Worm (Caenorhabditis elegans): ENCODE data around the gene C29F5.1.

Gene C29F5.1

ce11 chrII:6269805-6270414 is 33.4 kb upstream of the C29F5.1 start, which contains the start of gene F13H8.2 (continued):
- TF ChIP-seq F23B12.7 (tag; optimal IDR thresholded peaks at IDR 0.05; ENCODE audit: insufficient read depth): peak; percentile 95
- 0 out of 2 replicates have a peak, but pooled peaks have one; percentile 69 for TF ChIP-seq Y56A3A.18 (GFP tag; IDR thresholded peaks at IDR 0.05)
- peak; percentile 76 for TF ChIP-seq efl-1 (GFP tag; optimal IDR thresholded peaks at IDR 0.05)
- TF ChIP-seq cebp-1 (GFP tag; IDR thresholded peaks at IDR 0.05): peak; percentile 48; the same call in 1 of the 2 replicates
- no peak for TF ChIP-seq cebp-1 (tag; optimal IDR thresholded peaks at IDR 0.05)
- TF ChIP-seq madf-8 (GFP tag; conservative IDR thresholded peaks at IDR 0.05): peak; percentile 68
- TF ChIP-seq nhr-120 (GFP tag; IDR thresholded peaks at IDR 0.05): no peak
- TF ChIP-seq lag-1 (GFP tag; IDR thresholded peaks at IDR 0.05): no peak
- peak; percentile 92 for TF ChIP-seq rcor-1 (GFP tag; IDR thresholded peaks at IDR 0.05)
- 0 out of 2 replicates have a peak, but pooled peaks have one; percentile 15 for TF ChIP-seq madf-3 (GFP tag; IDR thresholded peaks at IDR 0.05)
- TF ChIP-seq lin-54 (GFP tag; optimal IDR thresholded peaks at IDR 0.05): peak; percentile 96
- TF ChIP-seq ztf-6 (GFP tag; IDR thresholded peaks at IDR 0.05): peak; percentile 50; the same call in 1 of the 2 replicates
- no peak for TF ChIP-seq ama-1 (optimal IDR thresholded peaks at IDR 0.05)
- no peak for TF ChIP-seq ama-1 (GFP tag; optimal IDR thresholded peaks at IDR 0.05)
- TF ChIP-seq C06A6.2 (GFP tag; conservative IDR thresholded peaks at IDR 0.05): peak; percentile 85
- no peak for TF ChIP-seq F55B11.4 (tag; optimal IDR thresholded peaks at IDR 0.05; ENCODE audit: borderline replicate concordance, insufficient read depth)
- TF ChIP-seq rpc-1 (optimal IDR thresholded peaks at IDR 0.05): no peak
- no peak for TF ChIP-seq rpc-1 (tag; optimal IDR thresholded peaks at IDR 0.05)
- peak; percentile 69 for TF ChIP-seq ceh-27 (GFP tag; optimal IDR thresholded peaks at IDR 0.05)
- 0 out of 2 replicates have a peak, but pooled peaks have one; percentile 9 for TF ChIP-seq let-526 (GFP tag; IDR thresholded peaks at IDR 0.05)
- peak; percentile 52 for TF ChIP-seq tbp1 (GFP tag; optimal IDR thresholded peaks at IDR 0.05)
- peak; percentile 95 for TF ChIP-seq ztf-28 (GFP tag; IDR thresholded peaks at IDR 0.05)
- TF ChIP-seq B0019.2 (GFP tag; conservative IDR thresholded peaks at IDR 0.05): peak; percentile 84
- peak; percentile 70; the same call in 1 of the 2 replicates for TF ChIP-seq C17E4.6 (GFP tag; IDR thresholded peaks at IDR 0.05)
- peak; percentile 93 for TF ChIP-seq nfyb-1 (GFP tag; IDR thresholded peaks at IDR 0.05)
- TF ChIP-seq F22D6.2 (tag; optimal IDR thresholded peaks at IDR 0.05): no peak
- peak; percentile 78 for TF ChIP-seq ceh-91 (GFP tag; IDR thresholded peaks at IDR 0.05)
- no peak for TF ChIP-seq tbx-9 (tag; optimal IDR thresholded peaks at IDR 0.05; ENCODE audit: borderline replicate concordance)
- peak; percentile 56 for TF ChIP-seq ztf-18 (tag; optimal IDR thresholded peaks at IDR 0.05)
- peak; percentile 98 for TF ChIP-seq ceh-100 (GFP tag; IDR thresholded peaks at IDR 0.05)
- no peak for TF ChIP-seq nhr-90 (tag; optimal IDR thresholded peaks at IDR 0.05)

DNA sequence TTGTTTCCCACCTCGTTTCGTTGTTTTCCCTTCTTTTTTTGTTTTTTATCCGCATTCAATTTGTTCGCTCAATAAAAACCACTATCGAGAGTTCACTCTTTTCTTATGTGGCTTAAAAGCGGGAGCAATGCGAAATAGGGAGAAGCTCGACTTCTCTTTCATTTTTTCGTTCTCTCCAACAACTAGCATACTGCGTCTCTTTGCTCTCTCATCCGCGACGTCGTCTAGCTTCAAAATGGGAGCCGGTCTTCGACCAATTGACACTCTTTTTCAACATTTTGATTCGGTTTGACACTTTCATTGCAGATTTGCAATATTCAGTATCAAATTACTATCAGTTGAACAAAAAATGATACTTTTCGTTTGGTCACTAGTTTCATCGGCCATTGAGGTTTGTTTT is 29.4 kb upstream of the C29F5.1 start, which contains the start of gene bpl-1:
bpl-1 (plus strand) TSS at position 301 of the 400 bp plus-strand sequence.
- TF ChIP-seq F55B11.4 (tag; optimal IDR thresholded peaks at IDR 0.05; ENCODE audit: borderline replicate concordance, insufficient read depth): no peak
- 0 out of 2 replicates have a peak, but pooled peaks have one; percentile 15 for TF ChIP-seq nfyb-1 (GFP tag; IDR thresholded peaks at IDR 0.05)

DNA sequence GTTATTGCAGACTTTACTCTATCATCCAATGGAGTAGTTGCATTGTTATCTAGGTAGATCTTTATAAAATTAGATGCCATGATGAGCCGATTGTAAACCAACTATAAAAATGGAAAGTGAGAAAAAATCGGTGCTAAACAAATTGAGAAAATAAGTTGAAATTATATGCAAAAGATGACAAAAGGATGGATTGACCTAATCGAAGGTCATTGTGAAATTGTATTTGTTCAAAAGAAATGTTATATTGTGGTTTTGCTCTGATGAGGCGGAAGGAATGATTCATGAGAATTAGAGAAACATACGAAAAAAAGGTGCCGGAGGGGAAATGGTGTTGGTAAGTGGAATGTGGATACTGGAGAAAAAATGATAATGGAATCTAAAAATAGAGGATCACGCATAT is 22.3 kb upstream of the C29F5.1 start, which contains the start of gene scly-1:
scly-1 (minus strand) TSS at position 101 of the 400 bp plus-strand sequence.
- TF ChIP-seq sdz-38 (tag; optimal IDR thresholded peaks at IDR 0.05) (no peak), xnd-1 (tag; optimal IDR thresholded peaks at IDR 0.05) (no peak), Y67H2A.10 (GFP tag; conservative IDR thresholded peaks at IDR 0.05) (no peak), aptf-3 (GFP tag; IDR thresholded peaks at IDR 0.05) (no peak), let-607 (tag; optimal IDR thresholded peaks at IDR 0.05) (no peak), mel-28 (tag; optimal IDR thresholded peaks at IDR 0.05; ENCODE audit: borderline replicate concordance) (no peak), ztf-26 (tag; optimal IDR thresholded peaks at IDR 0.05) (no peak), K12H6.12 (tag; optimal IDR thresholded peaks at IDR 0.05) (no peak)

All from whole organism, young adult.